Worm (Caenorhabditis elegans) whole organism, late embryonic: Measurements from ENCODE around the gene B0507.2.

Experiments used
- F13H6.1 ChIP-seq: sonication (generic microtip); optimal IDR thresholded peaks from 2 replicates; lab custom pipeline; 2016; ENCODE audit warnings: missing genetic modification characterization, missing compliant biosample characterization
- K09A11.1 ChIP-seq: sonication (generic microtip); optimal IDR thresholded peaks from 2 replicates; lab custom pipeline; 2017; ENCODE audit warnings: antibody characterized with exemption, mild to moderate bottlenecking, missing genetic modification characterization, missing compliant biosample characterization; ENCODE audit not compliant: insufficient read depth
- ceh-9 ChIP-seq: sonication (generic microtip); optimal IDR thresholded peaks from 2 replicates; lab custom pipeline; 2016; ENCODE audit warnings: mild to moderate bottlenecking, missing genetic modification characterization, inconsistent platforms, missing compliant biosample characterization
- elt-2 ChIP-seq: sonication (generic microtip); optimal IDR thresholded peaks from 2 replicates; lab custom pipeline; 2016; ENCODE audit warnings: missing genetic modification reagents, missing genetic modification characterization, missing compliant biosample characterization
- eyg-1 ChIP-seq: sonication (generic microtip); optimal IDR thresholded peaks from 2 replicates; lab custom pipeline; 2016; ENCODE audit warnings: missing genotype, missing genetic modification characterization, missing compliant biosample characterization
- nfya-1 ChIP-seq: sonication (generic microtip); optimal IDR thresholded peaks from 2 replicates; lab custom pipeline; 2017; ENCODE audit warnings: missing genetic modification characterization, mild to moderate bottlenecking, missing compliant biosample characterization, antibody characterized with exemption, moderate library complexity
- unc-86 ChIP-seq: sonication (generic microtip); optimal IDR thresholded peaks from 2 replicates; lab custom pipeline; 2016; ENCODE audit warnings: missing genetic modification characterization, missing compliant biosample characterization

DNA sequence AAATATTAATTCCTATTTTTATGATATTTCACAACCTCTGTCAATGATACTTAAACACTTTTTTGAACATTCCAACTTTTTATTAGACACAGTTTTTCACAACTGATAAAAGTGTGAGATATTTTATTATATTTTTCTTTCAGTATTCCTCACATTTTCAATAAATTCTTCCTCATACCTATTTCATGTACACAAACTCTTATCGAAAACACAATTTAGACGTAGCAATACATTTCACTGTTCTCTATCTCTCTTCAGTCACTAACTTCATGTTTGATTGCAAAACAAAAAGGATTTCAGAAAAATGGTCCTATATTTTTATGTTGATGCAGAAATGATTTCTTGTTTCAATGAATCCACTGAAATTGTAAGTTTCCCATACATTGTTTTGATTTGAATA lies 28.3 kb upstream of the B0507.2 start, which contains the start of gene B0507.6:
- TF ChIP-seq ceh-9 (no peak), nfya-1 (no peak), K09A11.1 (tag; lab: Kevin White, UChicago) (no peak), unc-86 (no peak), F13H6.1 (tag; lab: Kevin White, UChicago) (no peak), eyg-1 (no peak), elt-2 (tag; lab: Kevin White, UChicago) (no peak)
